Worm (Caenorhabditis elegans): ENCODE measurements around the gene srg-30.

ce11 chrV:6697552-6697951 is 20.6 kb downstream of the srg-30 start, which contains the start of gene W02F12.2:
- TF ChIP-seq skn-1 (tag; optimal IDR thresholded peaks at IDR 0.05) (no peak), mdl-1 (tag; optimal IDR thresholded peaks at IDR 0.05) (no peak), fkh-2 (tag; optimal IDR thresholded peaks at IDR 0.05) (no peak)

All from whole organism, L3 larva.